Worm (Caenorhabditis elegans): ENCODE results near the gene fbxa-96.

The fbxa-96 gene

DNA sequence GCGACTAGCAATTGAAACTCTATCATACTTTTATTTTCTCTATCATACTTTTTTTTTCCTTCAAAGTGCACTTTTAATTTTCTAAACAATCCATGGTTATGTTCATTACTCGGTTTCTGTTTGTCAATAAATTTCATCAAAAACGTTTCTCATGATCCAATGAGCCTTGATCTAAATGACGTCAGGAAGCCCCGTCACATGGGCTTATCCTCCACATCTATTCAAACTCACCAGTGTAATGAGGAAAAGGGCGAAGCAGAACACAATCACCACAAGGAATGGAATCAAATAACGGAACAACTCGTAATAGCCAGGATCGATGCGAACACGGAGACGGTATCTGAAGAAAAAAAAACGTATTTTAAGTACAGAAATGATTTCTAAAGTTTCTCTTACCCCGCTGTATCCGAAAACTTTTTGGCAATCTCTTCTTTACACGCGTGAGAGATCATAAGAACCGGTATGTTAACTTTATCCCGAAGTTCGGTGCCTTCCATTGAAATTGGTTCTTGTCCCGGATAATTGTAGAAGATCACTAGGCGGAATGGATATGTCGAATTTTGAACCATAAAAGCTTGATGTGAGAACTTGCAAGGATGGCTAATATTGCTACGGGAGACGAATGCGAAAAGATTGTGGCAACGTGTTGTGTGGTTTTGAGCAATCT, 21.0 kb downstream of the fbxa-96 start:
- TF ChIP-seq tbx-2 (tag; optimal IDR thresholded peaks at IDR 0.05) = no peak
- no peak for TF ChIP-seq zag-1 (tag; optimal IDR thresholded peaks at IDR 0.05)
- TF ChIP-seq ceh-88 (GFP tag; IDR thresholded peaks at IDR 0.05) = no peak
- TF ChIP-seq hlh-17 (GFP tag; optimal IDR thresholded peaks at IDR 0.05; ENCODE audit: borderline replicate concordance) = no peak
- no peak for TF ChIP-seq pqm-1 (tag; optimal IDR thresholded peaks at IDR 0.05)
- no peak for TF ChIP-seq nhr-20 (tag; optimal IDR thresholded peaks at IDR 0.05)
- TF ChIP-seq lin-35 (GFP tag; optimal IDR thresholded peaks at IDR 0.05) = no peak
- TF ChIP-seq mab-9 (GFP tag; IDR thresholded peaks at IDR 0.05) = no peak
- TF ChIP-seq ceh-8 (GFP tag; optimal IDR thresholded peaks at IDR 0.05) = no peak
- TF ChIP-seq C16A3.4 (tag; optimal IDR thresholded peaks at IDR 0.05) = no peak
- TF ChIP-seq sox-4 (tag; optimal IDR thresholded peaks at IDR 0.05) = no peak
- peak; percentile 65 for TF ChIP-seq nhr-71 (tag; optimal IDR thresholded peaks at IDR 0.05)
- peak; percentile 26 for TF ChIP-seq lin-14 (GFP tag; optimal IDR thresholded peaks at IDR 0.05)
- TF ChIP-seq aha-1 (tag; optimal IDR thresholded peaks at IDR 0.05) = no peak
- no peak for TF ChIP-seq nhr-84 (tag; optimal IDR thresholded peaks at IDR 0.05)
- peak; percentile 42 for TF ChIP-seq rnt-1 (tag; optimal IDR thresholded peaks at IDR 0.05)
- peak in 1 of 2 experiments; percentile 12 for TF ChIP-seq lsy-2 (tag; optimal IDR thresholded peaks at IDR 0.05)
- TF ChIP-seq fos-1 (tag; optimal IDR thresholded peaks at IDR 0.05) = no peak
- no peak for TF ChIP-seq unc-62 (GFP tag; optimal IDR thresholded peaks at IDR 0.05)
- TF ChIP-seq snu-23 (GFP tag; optimal IDR thresholded peaks at IDR 0.05) = peak; percentile 28
- no peak for TF ChIP-seq nhr-19 (GFP tag; conservative IDR thresholded peaks at IDR 0.05)
- TF ChIP-seq lin-15B (tag; optimal IDR thresholded peaks at IDR 0.05) = no peak
- no peak for TF ChIP-seq ztf-11 (tag; optimal IDR thresholded peaks at IDR 0.05)
- TF ChIP-seq alr-1 (tag; optimal IDR thresholded peaks at IDR 0.05; ENCODE audit: borderline replicate concordance) = no peak
- TF ChIP-seq zip-4 (GFP tag; optimal IDR thresholded peaks at IDR 0.05) = no peak
- no peak for TF ChIP-seq efl-1 (optimal IDR thresholded peaks at IDR 0.05)
- peak in 1 of 2 experiments; percentile 92 for TF ChIP-seq efl-1 (GFP tag; optimal IDR thresholded peaks at IDR 0.05 in 1 of 2)
- no peak for TF ChIP-seq ceh-82 (tag; optimal IDR thresholded peaks at IDR 0.05)
- TF ChIP-seq fkh-4 (tag; optimal IDR thresholded peaks at IDR 0.05; ENCODE audit: borderline replicate concordance) = peak; percentile 1
- no peak for TF ChIP-seq pax-3 (tag; optimal IDR thresholded peaks at IDR 0.05)
- TF ChIP-seq grh-1 (GFP tag; IDR thresholded peaks at IDR 0.05) = no peak
- no peak for TF ChIP-seq fkh-8 (tag; optimal IDR thresholded peaks at IDR 0.05)
- TF ChIP-seq dpl-1 (GFP tag; optimal IDR thresholded peaks at IDR 0.05) = no peak

DNA sequence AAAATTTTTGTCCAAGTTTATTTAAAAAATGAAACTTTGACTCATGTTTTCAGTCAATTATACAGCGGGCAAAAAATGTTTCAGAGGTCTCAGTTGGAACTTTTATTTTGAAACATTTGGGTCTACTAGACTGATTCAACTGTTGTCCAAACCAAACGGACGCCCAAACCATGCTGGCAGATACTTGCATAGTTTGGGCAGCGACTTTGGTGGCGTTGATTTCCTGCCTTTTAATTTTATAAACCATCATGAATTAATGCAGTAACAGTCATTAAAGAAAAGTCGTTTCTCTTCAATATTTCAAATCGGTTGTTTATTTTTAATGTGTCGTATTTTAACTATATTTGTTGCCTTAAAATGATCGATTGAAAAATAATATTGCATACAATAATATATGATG, 23.9 kb downstream of the fbxa-96 start:
- TF ChIP-seq elt-2 (tag; optimal IDR thresholded peaks at IDR 0.05) (no peak), lin-35 (GFP tag; optimal IDR thresholded peaks at IDR 0.05) (no peak), efl-1 (optimal IDR thresholded peaks at IDR 0.05) (no peak), efl-1 (GFP tag; optimal IDR thresholded peaks at IDR 0.05 in 1 of 2) (peak in 1 of 2 experiments; percentile 38)

DNA sequence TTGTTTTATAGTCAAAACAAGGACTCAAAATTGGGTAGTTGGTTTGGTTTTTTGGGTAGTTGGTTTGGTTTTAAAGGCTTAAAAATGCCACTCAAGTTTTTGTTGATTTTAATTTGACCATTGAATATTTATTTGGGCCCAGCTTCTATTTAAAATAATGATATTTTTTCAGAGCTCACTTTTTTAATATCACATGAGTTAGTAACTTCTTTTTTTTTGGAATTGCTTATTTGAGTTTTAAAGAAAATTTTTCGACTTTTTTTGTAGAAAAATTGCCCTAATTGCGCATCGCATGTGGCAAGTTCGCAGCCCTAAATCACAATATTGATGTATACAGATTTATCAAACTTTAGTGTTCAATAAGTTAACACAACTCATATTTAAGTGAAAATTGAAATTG, 24.5 kb downstream of the fbxa-96 start:
- no peak for TF ChIP-seq jun-1 (tag; optimal IDR thresholded peaks at IDR 0.05)
- TF ChIP-seq nhr-77 (tag; optimal IDR thresholded peaks at IDR 0.05) = no peak

DNA sequence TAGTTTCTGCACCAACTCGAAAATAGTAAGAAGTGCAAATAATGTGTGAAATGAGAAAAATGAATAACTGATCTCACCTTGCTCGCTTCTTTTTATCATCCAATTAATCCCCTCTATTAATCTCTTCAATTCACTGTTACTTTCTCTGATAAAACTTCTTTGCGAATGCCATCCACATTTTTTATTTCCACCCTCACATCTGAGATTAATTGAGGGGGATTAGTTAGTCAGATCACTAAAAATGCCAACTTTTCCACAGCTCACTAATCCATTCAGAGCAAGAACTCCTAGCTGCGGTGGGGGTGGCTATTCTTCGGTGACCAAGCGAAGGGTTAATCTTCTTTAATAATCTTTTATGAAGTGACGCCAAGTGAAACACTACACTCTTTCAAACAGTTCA, 25.4 kb downstream of the fbxa-96 start, which contains the start of gene dsc-1:
dsc-1 (minus strand) TSS at position 46 of the 400 bp plus-strand sequence.
- TF ChIP-seq pax-3 (tag; optimal IDR thresholded peaks at IDR 0.05) = peak; percentile 72
- TF ChIP-seq Y116A8C.19 (tag; optimal IDR thresholded peaks at IDR 0.05; ENCODE audit: borderline replicate concordance) = no peak
- peak; percentile 1 for TF ChIP-seq nhr-47 (tag; optimal IDR thresholded peaks at IDR 0.05)
- peak; percentile 62 for TF ChIP-seq fkh-4 (tag; optimal IDR thresholded peaks at IDR 0.05; ENCODE audit: borderline replicate concordance)

Measured in whole organism, L1 larva.